Worm (Caenorhabditis elegans) whole organism, young adult: Measurements from ENCODE around the gene flp-23.

Source experiments
- B0019.2 ChIP-seq: fragments of 200-800 bp; sonication (Bioruptor generic); conservative IDR thresholded peaks from 2 replicates; pipeline ENCODE4 v1.3.6; 2022; ENCODE audit warnings: missing genetic modification reagents, missing genetic modification characterization, missing compliant biosample characterization
- B0261.1 ChIP-seq: sonication (generic microtip); optimal IDR thresholded peaks from 2 replicates; lab custom pipeline; 2016; ENCODE audit warnings: mild to moderate bottlenecking, missing genetic modification characterization, moderate library complexity, missing compliant biosample characterization
- C06A6.2 ChIP-seq: fragments of 200-800 bp; sonication (Bioruptor generic); conservative IDR thresholded peaks from 2 replicates; pipeline ENCODE4 v1.3.6; 2022; ENCODE audit warnings: missing genetic modification characterization, missing compliant biosample characterization
- C17E4.6 ChIP-seq: fragments of 200-800 bp; sonication (Bioruptor generic); IDR thresholded peaks from 2 replicates; pipeline ENCODE4 v1.3.6; 2022; ENCODE audit warnings: missing genetic modification reagents, missing genetic modification characterization, missing compliant biosample characterization
- F37B4.10 ChIP-seq: fragments of 200-800 bp; sonication (Bioruptor generic); IDR thresholded peaks from 2 replicates; pipeline ENCODE4 v1.3.6; 2022; ENCODE audit warnings: missing genetic modification characterization, missing compliant biosample characterization
- F39B2.1 ChIP-seq: fragments of 200-800 bp; sonication (Bioruptor generic); IDR thresholded peaks from 2 replicates; pipeline ENCODE4 v1.3.6; 2022; ENCODE audit warnings: missing genetic modification reagents, missing genetic modification characterization, missing compliant biosample characterization
- F55B11.4 ChIP-seq: sonication (generic microtip); optimal IDR thresholded peaks from 2 replicates; lab custom pipeline; 2016; ENCODE audit warnings: missing compliant biosample characterization, missing genetic modification characterization, borderline replicate concordance; ENCODE audit not compliant: insufficient read depth
- F57C9.4 ChIP-seq: sonication (generic microtip); optimal IDR thresholded peaks from 2 replicates; lab custom pipeline; 2017; ENCODE audit warnings: mild to moderate bottlenecking, missing genetic modification characterization, missing compliant biosample characterization
- K12H6.12 ChIP-seq: fragments of 200-800 bp; sonication (Bioruptor generic); optimal IDR thresholded peaks from 2 replicates; lab custom pipeline; 2018; ENCODE audit warnings: mild to moderate bottlenecking, missing genetic modification characterization, missing compliant biosample characterization
- T07F8.4 ChIP-seq: sonication (generic microtip); optimal IDR thresholded peaks from 2 replicates; lab custom pipeline; 2016; ENCODE audit warnings: mild to moderate bottlenecking, missing genetic modification characterization, moderate library complexity, missing compliant biosample characterization
- Y53F4B.3 ChIP-seq: fragments of 200-800 bp; sonication (Bioruptor generic); IDR thresholded peaks from 2 replicates; pipeline ENCODE4 v1.3.6; 2022; ENCODE audit warnings: missing genetic modification reagents, missing genetic modification characterization, missing compliant biosample characterization
- attf-3 ChIP-seq: fragments of 200-800 bp; sonication (Bioruptor generic); conservative IDR thresholded peaks from 2 replicates; pipeline ENCODE4 v1.3.6; 2022; ENCODE audit warnings: missing genetic modification reagents, missing genetic modification characterization, missing compliant biosample characterization
- bed-1 ChIP-seq: fragments of 200-800 bp; sonication (Bioruptor generic); IDR thresholded peaks from 2 replicates; pipeline ENCODE4 v1.3.6; 2022; ENCODE audit warnings: missing genetic modification reagents, missing genetic modification characterization, missing compliant biosample characterization
- cebp-1 ChIP-seq, 2 experiments: fragments of 200-800 bp in 1 of 2; sonication (Bioruptor generic) in 1 of 2; sonication (generic microtip) in 1 of 2; IDR thresholded peaks in 1 of 2; optimal IDR thresholded peaks in 1 of 2; 2 replicates each; pipeline versions ENCODE4 v1.3.6 to Lab custom; 2017 to 2022; ENCODE audit warnings: missing compliant biosample characterization in 2 of 2, missing genetic modification characterization in 2 of 2, mild to moderate bottlenecking in 1 of 2, missing genetic modification reagents in 1 of 2, moderate library complexity in 1 of 2
- cebp-2 ChIP-seq: fragments of 200-800 bp; sonication (Bioruptor generic); IDR thresholded peaks from 2 replicates; pipeline ENCODE4 v1.3.6; 2022; ENCODE audit warnings: missing genetic modification characterization, missing compliant biosample characterization
- ceh-27 ChIP-seq: fragments of 200-800 bp; sonication (Bioruptor generic); optimal IDR thresholded peaks from 2 replicates; lab custom pipeline; 2018; ENCODE audit warnings: mild to moderate bottlenecking, missing genetic modification characterization, moderate library complexity, missing compliant biosample characterization
- chd-7 ChIP-seq: sonication (generic microtip); optimal IDR thresholded peaks from 2 replicates; lab custom pipeline; 2016; ENCODE audit warnings: mild to moderate bottlenecking, missing genetic modification characterization, moderate library complexity, missing compliant biosample characterization
- dox-1 ChIP-seq: fragments of 200-800 bp; sonication (Bioruptor generic); IDR thresholded peaks from 2 replicates; pipeline ENCODE4 v1.3.6; 2022; ENCODE audit warnings: missing genetic modification reagents, missing genetic modification characterization, missing compliant biosample characterization
- dpl-1 ChIP-seq: fragments of 150-350 bp; optimal IDR thresholded peaks from 2 replicates; lab custom pipeline; 2014; ENCODE audit warnings: missing biosample characterization, missing genetic modification reagents, missing genetic modification characterization
- egrh-3 ChIP-seq: fragments of 200-800 bp; sonication (Bioruptor generic); IDR thresholded peaks from 2 replicates; pipeline ENCODE4 v1.3.6; 2022; ENCODE audit warnings: missing genetic modification reagents, missing genetic modification characterization, missing compliant biosample characterization
- him-1 ChIP-seq: sonication (generic microtip); optimal IDR thresholded peaks from 2 replicates; lab custom pipeline; 2016; ENCODE audit warnings: missing genotype, missing genetic modification reagents, missing genetic modification characterization, missing compliant biosample characterization
- hlh-12 ChIP-seq: sonication (generic microtip); optimal IDR thresholded peaks from 2 replicates; lab custom pipeline; 2016; ENCODE audit warnings: missing genetic modification characterization, missing compliant biosample characterization
- hlh-26 ChIP-seq: fragments of 200-800 bp; sonication (Bioruptor generic); conservative IDR thresholded peaks from 2 replicates; pipeline ENCODE4 v1.3.6; 2022; ENCODE audit warnings: missing genetic modification reagents, missing genetic modification characterization, missing compliant biosample characterization
- hmg-20 ChIP-seq: fragments of 200-800 bp; sonication (Bioruptor generic); IDR thresholded peaks from 2 replicates; pipeline ENCODE4 v1.3.6; 2022; ENCODE audit warnings: missing genetic modification reagents, missing genetic modification characterization, missing compliant biosample characterization
- lag-1 ChIP-seq: fragments of 200-800 bp; sonication (Bioruptor generic); IDR thresholded peaks from 2 replicates; pipeline ENCODE4 v1.3.6; 2022; ENCODE audit warnings: missing genetic modification reagents, missing genetic modification characterization, missing compliant biosample characterization
- let-526 ChIP-seq: fragments of 200-800 bp; sonication (Bioruptor generic); IDR thresholded peaks from 2 replicates; pipeline ENCODE4 v1.3.6; 2022; ENCODE audit warnings: missing genetic modification reagents, missing genetic modification characterization, missing compliant biosample characterization
- let-607 ChIP-seq, 2 experiments: fragments of 200-800 bp in 1 of 2; sonication (Bioruptor generic) in 1 of 2; sonication (generic microtip) in 1 of 2; optimal IDR thresholded peaks; 2 replicates each; lab custom pipeline; 2016 to 2018; ENCODE audit warnings: mild to moderate bottlenecking in 2 of 2, missing compliant biosample characterization in 2 of 2, missing genetic modification characterization in 2 of 2, moderate library complexity in 2 of 2, missing genotype in 1 of 2
- lin-26 ChIP-seq: fragments of 200-800 bp; sonication (Bioruptor generic); IDR thresholded peaks from 2 replicates; pipeline ENCODE4 v1.3.6; 2022; ENCODE audit warnings: missing genetic modification reagents, missing genetic modification characterization, missing compliant biosample characterization
- lin-35 ChIP-seq, 3 experiments: fragments of 150-350 bp in 2 of 3; sonication (generic microtip) in 1 of 3; optimal IDR thresholded peaks; 2 replicates each; lab custom pipeline; 2014 to 2018; ENCODE audit warnings: missing biosample characterization in 3 of 3, missing genetic modification characterization in 3 of 3, missing genetic modification reagents in 3 of 3
- lin-40 ChIP-seq: sonication (generic microtip); optimal IDR thresholded peaks from 2 replicates; lab custom pipeline; 2016; ENCODE audit warnings: missing genetic modification characterization, mild to moderate bottlenecking, missing compliant biosample characterization, missing genotype, missing genetic modification reagents
- lir-1 ChIP-seq: fragments of 200-800 bp; sonication (Bioruptor generic); conservative IDR thresholded peaks from 2 replicates; pipeline ENCODE4 v1.3.6; 2022; ENCODE audit warnings: missing genetic modification reagents, missing genetic modification characterization, missing compliant biosample characterization
- madf-6 ChIP-seq: fragments of 200-800 bp; sonication (Bioruptor generic); IDR thresholded peaks from 2 replicates; pipeline ENCODE4 v1.3.6; 2022; ENCODE audit warnings: missing genetic modification reagents, missing genetic modification characterization, missing compliant biosample characterization
- nfya-1 ChIP-seq: sonication (generic microtip); optimal IDR thresholded peaks from 2 replicates; lab custom pipeline; 2017; ENCODE audit warnings: antibody characterized with exemption, missing compliant biosample characterization, missing genetic modification characterization, borderline replicate concordance; ENCODE audit not compliant: insufficient read depth
- nfya-2 ChIP-seq: fragments of 200-800 bp; sonication (Bioruptor generic); IDR thresholded peaks from 2 replicates; pipeline ENCODE4 v1.3.6; 2022; ENCODE audit warnings: missing genetic modification reagents, missing genetic modification characterization, missing compliant biosample characterization
- nhr-27 ChIP-seq: fragments of 200-800 bp; sonication (Bioruptor generic); optimal IDR thresholded peaks from 2 replicates; lab custom pipeline; 2018; ENCODE audit warnings: mild to moderate bottlenecking, missing genetic modification characterization, moderate library complexity, missing compliant biosample characterization
- rec-8 ChIP-seq, 2 experiments: sonication (generic microtip); optimal IDR thresholded peaks; 2 replicates each; lab custom pipeline; 2016; ENCODE audit warnings: mild to moderate bottlenecking in 2 of 2, missing genetic modification characterization in 2 of 2, missing genetic modification reagents in 2 of 2, missing genotype in 2 of 2, missing biosample characterization in 1 of 2, missing compliant biosample characterization in 1 of 2, moderate library complexity in 1 of 2
- repo-1 ChIP-seq: sonication (generic microtip); optimal IDR thresholded peaks from 2 replicates; lab custom pipeline; 2017; ENCODE audit warnings: mild to moderate bottlenecking, missing genetic modification characterization, missing compliant biosample characterization
- sdz-38 ChIP-seq: sonication (generic microtip); optimal IDR thresholded peaks from 2 replicates; lab custom pipeline; 2016; ENCODE audit warnings: missing genotype, missing genetic modification characterization, missing compliant biosample characterization
- sea-2 ChIP-seq: fragments of 200-800 bp; sonication (Bioruptor generic); IDR thresholded peaks from 2 replicates; pipeline ENCODE4 v1.3.6; 2022; ENCODE audit warnings: missing genetic modification characterization, missing compliant biosample characterization
- snpc-4 ChIP-seq, 5 experiments: fragments of 150-350 bp in 1 of 5; sonication (generic microtip) in 4 of 5; optimal IDR thresholded peaks; 2 replicates each; lab custom pipeline; 2014 to 2018; ENCODE audit warnings: missing genetic modification characterization in 5 of 5, missing biosample characterization in 3 of 5, antibody characterized with exemption in 2 of 5, mild to moderate bottlenecking in 2 of 5, missing compliant biosample characterization in 2 of 5, missing genotype in 2 of 5, moderate library complexity in 2 of 5, missing genetic modification reagents in 1 of 5
- somi-1 ChIP-seq: fragments of 200-800 bp; sonication (Bioruptor generic); optimal IDR thresholded peaks from 2 replicates; lab custom pipeline; 2018; ENCODE audit warnings: mild to moderate bottlenecking, missing genetic modification characterization, missing compliant biosample characterization
- tbx-9 ChIP-seq: sonication (generic microtip); optimal IDR thresholded peaks from 2 replicates; lab custom pipeline; 2016; ENCODE audit warnings: borderline replicate concordance, missing genetic modification characterization, inconsistent platforms, missing compliant biosample characterization
- tlf-1 ChIP-seq: fragments of 200-800 bp; sonication (Bioruptor generic); optimal IDR thresholded peaks from 2 replicates; lab custom pipeline; 2018; ENCODE audit warnings: mild to moderate bottlenecking, missing genetic modification characterization, missing compliant biosample characterization
- zfh-2 ChIP-seq: fragments of 200-800 bp; sonication (Bioruptor generic); conservative IDR thresholded peaks from 2 replicates; pipeline ENCODE4 v1.3.6; 2022; ENCODE audit warnings: missing genetic modification reagents, missing genetic modification characterization, missing compliant biosample characterization
- ztf-18 ChIP-seq: sonication (generic microtip); optimal IDR thresholded peaks from 2 replicates; lab custom pipeline; 2016; ENCODE audit warnings: missing genotype, mild to moderate bottlenecking, missing genetic modification characterization, missing compliant biosample characterization
- ztf-25 ChIP-seq: fragments of 200-800 bp; sonication (Bioruptor generic); IDR thresholded peaks from 2 replicates; pipeline ENCODE4 v1.3.6; 2022; ENCODE audit warnings: missing genetic modification reagents, missing genetic modification characterization, missing compliant biosample characterization
- ztf-26 ChIP-seq: sonication (generic microtip); optimal IDR thresholded peaks from 2 replicates; lab custom pipeline; 2017; ENCODE audit warnings: missing genetic modification characterization, missing compliant biosample characterization

The flp-23 gene

DNA sequence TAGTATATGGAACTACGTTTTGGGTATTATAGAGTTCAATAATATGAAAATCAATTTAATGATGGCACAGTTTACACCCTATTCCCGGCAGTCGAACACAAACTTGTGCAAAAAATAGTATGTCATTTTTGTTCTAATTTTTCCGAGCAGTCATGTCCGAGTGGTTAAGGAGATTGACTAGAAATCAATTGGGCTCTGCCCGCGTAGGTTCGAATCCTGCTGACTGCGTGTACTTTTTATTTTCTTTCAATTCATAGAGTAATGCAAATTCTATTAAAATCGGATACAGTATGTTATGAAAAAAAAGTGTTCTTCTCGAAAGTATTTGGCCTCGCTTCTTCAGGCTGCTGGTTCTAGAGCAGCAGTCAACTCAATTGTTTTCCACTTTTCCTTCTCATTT, 4.5 kb upstream of the flp-23 start (continued):
- no peak for TF ChIP-seq cebp-1 (GFP tag; IDR thresholded peaks at IDR 0.05; lab: Robert Waterston, UW)
- TF ChIP-seq cebp-1 (tag; optimal IDR thresholded peaks at IDR 0.05; lab: Kevin White, UChicago): no peak
- no peak for TF ChIP-seq C17E4.6
- TF ChIP-seq ztf-18 (tag; lab: Kevin White, UChicago): peak; percentile 67
- TF ChIP-seq hmg-20: no peak
- TF ChIP-seq zfh-2 (GFP tag; lab: Robert Waterston, UW): no peak
- no peak for TF ChIP-seq F37B4.10
- no peak for TF ChIP-seq somi-1 (GFP tag; lab: Kevin White, UChicago)
- no peak for TF ChIP-seq cebp-2 (GFP tag; lab: Robert Waterston, UW)
- no peak for TF ChIP-seq sea-2 (GFP tag; lab: Robert Waterston, UW)
- TF ChIP-seq lin-26 (GFP tag; lab: Robert Waterston, UW): peak; percentile 80
- no peak for TF ChIP-seq C06A6.2 (GFP tag; lab: Robert Waterston, UW)
- TF ChIP-seq chd-7: no peak
- peak; percentile 61 for TF ChIP-seq snpc-4 (GFP tag; optimal IDR thresholded peaks at IDR 0.05; lab: Kevin White, UChicago)
- peak in 2 of 4 experiments; percentile 22 to 54 for TF ChIP-seq snpc-4 (tag; optimal IDR thresholded peaks at IDR 0.05; lab: Kevin White, UChicago)
- TF ChIP-seq repo-1 (tag; lab: Kevin White, UChicago): no peak
- TF ChIP-seq dpl-1 (GFP tag; lab: Kevin White, UChicago): no peak
- no peak for TF ChIP-seq nfya-1 (tag; lab: Kevin White, UChicago)
- no peak for TF ChIP-seq F39B2.1
- no peak for TF ChIP-seq nhr-27 (tag; lab: Kevin White, UChicago)
- TF ChIP-seq him-1 (tag; lab: Kevin White, UChicago): peak; percentile 90
- no peak for TF ChIP-seq sdz-38 (tag; lab: Kevin White, UChicago)
- peak in 1 of 2 experiments; percentile 35 for TF ChIP-seq rec-8 (tag; optimal IDR thresholded peaks at IDR 0.05; lab: Kevin White, UChicago)
- TF ChIP-seq ceh-27 (GFP tag; lab: Kevin White, UChicago): no peak
- TF ChIP-seq dox-1: no peak
- peak; percentile 25 for TF ChIP-seq T07F8.4 (tag; lab: Kevin White, UChicago)
- no peak for TF ChIP-seq F55B11.4 (tag; lab: Kevin White, UChicago)
- TF ChIP-seq attf-3 (GFP tag; lab: Robert Waterston, UW): no peak
- TF ChIP-seq B0261.1: peak; percentile 83
- no peak for TF ChIP-seq tlf-1
- no peak for TF ChIP-seq ztf-26 (tag; lab: Kevin White, UChicago)
- peak in 1 of 2 experiments; percentile 12 for TF ChIP-seq let-607 (tag; optimal IDR thresholded peaks at IDR 0.05; lab: Kevin White, UChicago)
- TF ChIP-seq hlh-12 (tag; lab: Kevin White, UChicago): no peak
- no peak for TF ChIP-seq lag-1 (GFP tag; lab: Robert Waterston, UW)
- TF ChIP-seq egrh-3 (GFP tag; lab: Robert Waterston, UW): no peak
- peak; percentile 85 for TF ChIP-seq ztf-25 (GFP tag; lab: Robert Waterston, UW)
- TF ChIP-seq tbx-9 (tag; lab: Kevin White, UChicago): no peak
- no peak for TF ChIP-seq Y53F4B.3 (GFP tag; lab: Robert Waterston, UW)
- TF ChIP-seq K12H6.12 (tag; lab: Kevin White, UChicago): no peak
- no peak for TF ChIP-seq lin-40 (tag; lab: Kevin White, UChicago)
- 0 out of 2 replicates have a peak, but pooled peaks have one; percentile 19 for TF ChIP-seq let-526 (GFP tag; lab: Robert Waterston, UW)
- no peak for TF ChIP-seq B0019.2
- no peak for TF ChIP-seq F57C9.4 (tag; lab: Kevin White, UChicago)
- peak in 1 of 3 experiments; percentile 12 for TF ChIP-seq lin-35 (GFP tag; optimal IDR thresholded peaks at IDR 0.05; lab: Kevin White, UChicago)
- no peak for TF ChIP-seq nfya-2 (GFP tag; lab: Robert Waterston, UW)
- no peak; the same call in 1 of the 2 replicates for TF ChIP-seq madf-6 (GFP tag; lab: Robert Waterston, UW)
- no peak for TF ChIP-seq hlh-26 (GFP tag; lab: Robert Waterston, UW)
- no peak for TF ChIP-seq lir-1 (GFP tag; lab: Robert Waterston, UW)
- no peak for TF ChIP-seq bed-1
